Fruit fly (Drosophila melanogaster): ENCODE measurements around the gene CG32726.

DNA sequence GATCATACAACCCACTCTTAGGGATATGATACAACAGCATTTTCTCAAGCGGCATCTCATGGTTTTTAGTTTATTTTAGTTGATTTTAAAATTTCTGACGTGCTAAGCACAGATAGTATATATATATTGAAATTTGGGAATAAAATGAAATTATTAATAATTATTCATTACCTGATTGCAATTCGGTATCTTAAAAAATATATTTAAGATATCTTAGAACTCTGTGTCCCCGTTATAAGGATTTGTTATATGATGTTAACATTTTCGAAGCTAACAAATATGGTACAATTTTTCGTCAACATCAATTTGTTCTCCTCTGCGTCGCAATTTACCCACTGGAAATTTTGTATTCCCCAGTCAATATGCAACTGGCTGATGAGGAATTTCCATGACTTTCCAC lies 27.7 kb upstream of the CG32726 start, which contains the start of gene CG43198:
- TF ChIP-seq CG8478 (optimal IDR thresholded peaks at IDR 0.05) (no peak), CTCF (optimal IDR thresholded peaks at IDR 0.05) (no peak)

All from S2 (cell line).